Worm (Caenorhabditis elegans) whole organism, L4 larva: ENCODE data around the gene lin-9.

ENCODE experiments used
- T20F7.1 ChIP-seq: fragments of 200-800 bp; sonication (Bioruptor generic); optimal IDR thresholded peaks from 2 replicates; lab custom pipeline; 2018; ENCODE audit warnings: mild to moderate bottlenecking, missing genetic modification characterization, missing compliant biosample characterization
- T26A8.4 ChIP-seq: fragments of 200-800 bp; sonication (Bioruptor generic); IDR thresholded peaks from 2 replicates; pipeline ENCODE4 v1.3.6; 2022; ENCODE audit warnings: missing genetic modification characterization, missing compliant biosample characterization
- ZK546.5 ChIP-seq, 2 experiments: sonication (generic microtip); optimal IDR thresholded peaks; 2 replicates each; lab custom pipeline; 2017; ENCODE audit warnings: missing biosample characterization in 2 of 2, missing genetic modification characterization in 2 of 2
- dve-1 ChIP-seq: sonication (generic microtip); optimal IDR thresholded peaks from 2 replicates; lab custom pipeline; 2017; ENCODE audit warnings: antibody characterized with exemption, mild to moderate bottlenecking, missing genetic modification characterization, missing compliant biosample characterization; ENCODE audit not compliant: insufficient read depth
- lir-3 ChIP-seq: sonication (generic microtip); optimal IDR thresholded peaks from 2 replicates; lab custom pipeline; 2016; ENCODE audit warnings: mild to moderate bottlenecking, missing genetic modification characterization, missing compliant biosample characterization
- nhr-25 ChIP-seq: sonication (generic microtip); optimal IDR thresholded peaks from 2 replicates; lab custom pipeline; 2017; ENCODE audit warnings: missing genetic modification characterization, mild to moderate bottlenecking, missing compliant biosample characterization, antibody characterized with exemption, moderate library complexity, borderline replicate concordance; ENCODE audit not compliant: insufficient read depth
- nhr-76 ChIP-seq: fragments of 150-350 bp; optimal IDR thresholded peaks from 2 replicates; lab custom pipeline; 2014; ENCODE audit warnings: missing biosample characterization, missing genetic modification characterization
- pqm-1 ChIP-seq: sonication (generic microtip); optimal IDR thresholded peaks from 2 replicates; lab custom pipeline; 2017; ENCODE audit warnings: missing biosample characterization, missing genetic modification characterization
- snpc-4 ChIP-seq: fragments of 150-350 bp; optimal IDR thresholded peaks from 2 replicates; lab custom pipeline; 2014; ENCODE audit warnings: missing biosample characterization, missing genetic modification characterization

ce11 chrIII:8933696-8934095 lies 29.8 kb upstream of the lin-9 start:
- TF ChIP-seq T20F7.1 (GFP tag; lab: Kevin White, UChicago), result no peak
- no peak for TF ChIP-seq T26A8.4 (GFP tag; lab: Robert Waterston, UW)
- no peak for TF ChIP-seq nhr-25 (tag; lab: Kevin White, UChicago)
- TF ChIP-seq dve-1 (tag; lab: Kevin White, UChicago), result no peak
- no peak for TF ChIP-seq pqm-1 (tag; lab: Kevin White, UChicago)
- TF ChIP-seq lir-3, result no peak
- no peak for TF ChIP-seq nhr-76 (tag; lab: Kevin White, UChicago)
- TF ChIP-seq ZK546.5 (tag; optimal IDR thresholded peaks at IDR 0.05; lab: Kevin White, UChicago), result no peak
- no peak for TF ChIP-seq snpc-4
